Fruit fly (Drosophila melanogaster) whole organism, embryonic: ENCODE data around the gene CG14142.

Experiments
- Atf3 ChIP-seq: fragments of 200-800 bp; sonication (Bioruptor generic); optimal IDR thresholded peaks from 3 replicates; lab custom pipeline; 2016; ENCODE audit warnings: missing biosample characterization, missing genetic modification characterization
- CG10147 ChIP-seq: fragments of 200-800 bp; sonication (Bioruptor generic); optimal IDR thresholded peaks from 2 replicates; lab custom pipeline; 2019; ENCODE audit warnings: missing biosample characterization, mild to moderate bottlenecking, missing genetic modification characterization, moderate library complexity
- CG10565 ChIP-seq: fragments of 200-800 bp; sonication (Bioruptor generic); optimal IDR thresholded peaks from 3 replicates; lab custom pipeline; 2016; ENCODE audit warnings: missing biosample characterization, mild to moderate bottlenecking, missing genetic modification characterization
- CG11723 ChIP-seq: fragments of 200-800 bp; sonication (Bioruptor generic); optimal IDR thresholded peaks from 2 replicates; lab custom pipeline; 2017; ENCODE audit warnings: missing biosample characterization, mild to moderate bottlenecking, missing genetic modification characterization
- CG12236 ChIP-seq: fragments of 200-800 bp; sonication (Bioruptor generic); optimal IDR thresholded peaks from 2 replicates; lab custom pipeline; 2016; ENCODE audit warnings: missing biosample characterization, missing genetic modification characterization
- CG15479 ChIP-seq: fragments of 200-800 bp; sonication (Bioruptor generic); optimal IDR thresholded peaks from 3 replicates; lab custom pipeline; 2019; ENCODE audit warnings: missing biosample characterization, mild to moderate bottlenecking, missing genetic modification characterization, moderate library complexity
- CG2678 ChIP-seq: fragments of 200-800 bp; sonication (Bioruptor generic); optimal IDR thresholded peaks from 3 replicates; lab custom pipeline; 2019; ENCODE audit warnings: missing biosample characterization, mild to moderate bottlenecking, missing genetic modification characterization, moderate library complexity
- CG4617 ChIP-seq: fragments of 200-800 bp; sonication (Bioruptor generic); optimal IDR thresholded peaks from 3 replicates; lab custom pipeline; 2016; ENCODE audit warnings: missing biosample characterization, missing genetic modification characterization, borderline replicate concordance
- CG4854 ChIP-seq: fragments of 200-800 bp; sonication (Bioruptor generic); optimal IDR thresholded peaks from 2 replicates; lab custom pipeline; 2016; ENCODE audit warnings: missing biosample characterization, missing genetic modification characterization, inconsistent platforms
- CG7372 ChIP-seq: fragments of 200-800 bp; sonication (Bioruptor generic); IDR thresholded peaks from 2 replicates; pipeline ENCODE4 v1.3.6; 2022; ENCODE audit warnings: missing biosample characterization, missing genetic modification characterization
- CG7745 ChIP-seq: fragments of 200-800 bp; sonication (Bioruptor generic); optimal IDR thresholded peaks from 2 replicates; lab custom pipeline; 2018; ENCODE audit warnings: missing biosample characterization, mild to moderate bottlenecking, missing genetic modification characterization, moderate library complexity
- CG7928 ChIP-seq: fragments of 200-800 bp; sonication (Bioruptor generic); optimal IDR thresholded peaks from 2 replicates; lab custom pipeline; 2017; ENCODE audit warnings: missing biosample characterization, mild to moderate bottlenecking, missing genetic modification characterization
- CG7963 ChIP-seq: fragments of 200-800 bp; sonication (Bioruptor generic); IDR thresholded peaks from 3 replicates; pipeline ENCODE4 v1.3.6; 2022; ENCODE audit warnings: missing biosample characterization, missing genetic modification characterization; ENCODE audit not compliant: partially characterized antibody
- CG8290 ChIP-seq, 3 experiments: fragments of 200-800 bp; sonication (Bioruptor generic); optimal IDR thresholded peaks; 2 replicates each; lab custom pipeline; 2016 to 2019; ENCODE audit warnings: missing biosample characterization in 3 of 3, missing genetic modification characterization in 3 of 3, mild to moderate bottlenecking in 2 of 3, moderate library complexity in 1 of 3
- CG9215 ChIP-seq: fragments of 200-800 bp; sonication (Bioruptor generic); IDR thresholded peaks from 2 replicates; pipeline ENCODE4 v1.3.6; 2022; ENCODE audit warnings: missing biosample characterization, missing genetic modification characterization
- CG9817 ChIP-seq: fragments of 200-800 bp; sonication (Bioruptor generic); optimal IDR thresholded peaks from 2 replicates; lab custom pipeline; 2018; ENCODE audit warnings: missing biosample characterization, mild to moderate bottlenecking, missing genetic modification characterization, moderate library complexity
- CG9932 ChIP-seq: fragments of 200-800 bp; sonication (Bioruptor generic); IDR thresholded peaks from 2 replicates; pipeline ENCODE4 v1.3.6; 2022; ENCODE audit warnings: missing biosample characterization, missing genetic modification characterization
- CHES-1-like ChIP-seq: fragments of 200-800 bp; sonication (Bioruptor generic); optimal IDR thresholded peaks from 2 replicates; lab custom pipeline; 2016; ENCODE audit warnings: missing biosample characterization, missing genetic modification characterization
- D19A ChIP-seq: fragments of 200-800 bp; optimal IDR thresholded peaks from 3 replicates; lab custom pipeline; 2019; ENCODE audit warnings: missing biosample characterization, mild to moderate bottlenecking, missing genetic modification characterization, moderate library complexity
- Dip3 ChIP-seq: fragments of 200-800 bp; sonication (Bioruptor generic); optimal IDR thresholded peaks from 3 replicates; lab custom pipeline; 2016; ENCODE audit warnings: missing biosample characterization, missing genetic modification characterization
- HmgD ChIP-seq: fragments of 200-800 bp; sonication (Bioruptor generic); optimal IDR thresholded peaks from 3 replicates; lab custom pipeline; 2016; ENCODE audit warnings: missing biosample characterization, missing genetic modification characterization
- MESR4 ChIP-seq: fragments of 200-800 bp; sonication (Bioruptor generic); optimal IDR thresholded peaks from 2 replicates; lab custom pipeline; 2018; ENCODE audit warnings: missing biosample characterization, mild to moderate bottlenecking, missing genetic modification characterization, moderate library complexity
- Mad ChIP-seq: fragments of 200-800 bp; sonication (Bioruptor generic); optimal IDR thresholded peaks from 2 replicates; lab custom pipeline; 2016; ENCODE audit warnings: missing biosample characterization, missing genetic modification characterization
- Max ChIP-seq: fragments of 200-800 bp; sonication (Bioruptor generic); optimal IDR thresholded peaks from 2 replicates; lab custom pipeline; 2016; ENCODE audit warnings: missing biosample characterization, mild to moderate bottlenecking, missing genetic modification characterization
- NC2α ChIP-seq: fragments of 200-800 bp; sonication (Bioruptor generic); optimal IDR thresholded peaks from 2 replicates; lab custom pipeline; 2016; ENCODE audit warnings: missing biosample characterization, missing genetic modification characterization
- Ptx1 ChIP-seq: fragments of 200-800 bp; sonication (Bioruptor generic); IDR thresholded peaks from 2 replicates; pipeline ENCODE4 v1.3.6; 2022; ENCODE audit warnings: missing biosample characterization, missing genetic modification characterization
- Sin3A ChIP-seq: fragments of >200 bp; optimal IDR thresholded peaks from 2 replicates; lab custom pipeline; 2018
- Sox102F ChIP-seq: fragments of 200-800 bp; sonication (Bioruptor generic); optimal IDR thresholded peaks from 2 replicates; lab custom pipeline; 2018; ENCODE audit warnings: missing biosample characterization, mild to moderate bottlenecking, missing genetic modification characterization, moderate library complexity
- Sry-δ ChIP-seq: fragments of 200-800 bp; sonication (Bioruptor generic); optimal IDR thresholded peaks from 2 replicates; lab custom pipeline; 2016; ENCODE audit warnings: missing biosample characterization, missing genetic modification characterization
- TFAM ChIP-seq: fragments of 200-800 bp; sonication (Bioruptor generic); optimal IDR thresholded peaks from 2 replicates; lab custom pipeline; 2017; ENCODE audit warnings: missing biosample characterization, missing genetic modification characterization, inconsistent platforms
- Trl ChIP-seq, 3 experiments: fragments of >200 bp in 2 of 3; fragments of 200-800 bp in 1 of 3; sonication (Bioruptor generic) in 1 of 3; optimal IDR thresholded peaks; 2 replicates in 1 of 3; 3 replicates in 2 of 3; lab custom pipeline; 2016 to 2017; ENCODE audit warnings: missing biosample characterization in 1 of 3, missing genetic modification characterization in 1 of 3
- abd-A ChIP-seq: fragments of 200-800 bp; sonication (Bioruptor generic); optimal IDR thresholded peaks from 3 replicates; lab custom pipeline; 2019; ENCODE audit warnings: missing biosample characterization, mild to moderate bottlenecking, missing genetic modification characterization, moderate library complexity
- ac ChIP-seq: fragments of 200-800 bp; sonication (Bioruptor generic); optimal IDR thresholded peaks from 3 replicates; lab custom pipeline; 2017; ENCODE audit warnings: missing biosample characterization, mild to moderate bottlenecking, missing genetic modification characterization
- bab2 ChIP-seq: fragments of 200-800 bp; sonication (Bioruptor generic); optimal IDR thresholded peaks from 2 replicates; lab custom pipeline; 2016; ENCODE audit warnings: missing biosample characterization, missing genetic modification characterization
- bigmax ChIP-seq: fragments of 200-800 bp; sonication (Bioruptor generic); optimal IDR thresholded peaks from 2 replicates; lab custom pipeline; 2018; ENCODE audit warnings: missing biosample characterization, mild to moderate bottlenecking, missing genetic modification characterization
- ci ChIP-seq: fragments of 200-800 bp; sonication (Bioruptor generic); IDR thresholded peaks from 3 replicates; pipeline ENCODE4 v1.3.6; 2022; ENCODE audit warnings: missing biosample characterization, missing genetic modification characterization
- jigr1 ChIP-seq: fragments of 200-800 bp; sonication (Bioruptor generic); IDR thresholded peaks from 3 replicates; pipeline ENCODE4 v1.3.6; 2022; ENCODE audit warnings: missing biosample characterization, missing genetic modification characterization
- kah ChIP-seq: fragments of 200-800 bp; sonication (Bioruptor generic); optimal IDR thresholded peaks from 2 replicates; lab custom pipeline; 2018; ENCODE audit warnings: missing biosample characterization, mild to moderate bottlenecking, missing genetic modification characterization
- kni ChIP-seq: fragments of 200-800 bp; sonication (Bioruptor generic); optimal IDR thresholded peaks from 3 replicates; lab custom pipeline; 2017; ENCODE audit warnings: mild to moderate bottlenecking, missing biosample characterization, missing genetic modification reagents, missing genetic modification characterization
- pros ChIP-seq: fragments of 200-800 bp; sonication (Bioruptor generic); optimal IDR thresholded peaks from 3 replicates; lab custom pipeline; 2019; ENCODE audit warnings: missing biosample characterization, mild to moderate bottlenecking, missing genetic modification characterization, moderate library complexity
- ranshi ChIP-seq: fragments of 200-800 bp; sonication (Bioruptor generic); IDR thresholded peaks from 2 replicates; pipeline ENCODE4 v1.3.6; 2022; ENCODE audit warnings: missing biosample characterization, missing genetic modification characterization
- repo ChIP-seq: fragments of 200-800 bp; sonication (Bioruptor generic); optimal IDR thresholded peaks from 2 replicates; lab custom pipeline; 2016; ENCODE audit warnings: missing biosample characterization, missing genetic modification characterization
- sd ChIP-seq: fragments of 200-800 bp; sonication (Bioruptor generic); optimal IDR thresholded peaks from 3 replicates; lab custom pipeline; 2018; ENCODE audit warnings: missing biosample characterization, mild to moderate bottlenecking, missing genetic modification characterization, moderate library complexity
- slou ChIP-seq: fragments of 200-800 bp; sonication (Bioruptor generic); optimal IDR thresholded peaks from 3 replicates; lab custom pipeline; 2016; ENCODE audit warnings: missing biosample characterization, missing genetic modification characterization
- sug ChIP-seq: fragments of 200-800 bp; optimal IDR thresholded peaks from 2 replicates; lab custom pipeline; 2019; ENCODE audit warnings: missing biosample characterization, mild to moderate bottlenecking, missing genetic modification characterization, moderate library complexity
- toy ChIP-seq: fragments of 200-800 bp; sonication (Bioruptor generic); IDR thresholded peaks from 2 replicates; pipeline ENCODE4 v1.3.6; 2022; ENCODE audit warnings: missing biosample characterization, missing genetic modification characterization
- vnd ChIP-seq: fragments of 200-800 bp; sonication (Bioruptor generic); IDR thresholded peaks from 3 replicates; pipeline ENCODE4 v1.3.6; 2022; ENCODE audit warnings: missing biosample characterization, missing genetic modification characterization; ENCODE audit not compliant: partially characterized antibody
- zf30C ChIP-seq: fragments of 200-800 bp; sonication (Bioruptor generic); optimal IDR thresholded peaks from 3 replicates; lab custom pipeline; 2018; ENCODE audit warnings: missing biosample characterization, mild to moderate bottlenecking, missing genetic modification characterization

CG14142 gene

dm6 chr3L:11215244-11216121, 42.2 kb downstream of the CG14142 start (continued):
- TF ChIP-seq Trl (optimal IDR thresholded peaks at IDR 0.05; lab: Kevin White, UChicago): peak; percentile 79 to 98
- TF ChIP-seq Trl (GFP tag; optimal IDR thresholded peaks at IDR 0.05; lab: Kevin White, UChicago): peak; percentile 93
- peak; percentile 79 for TF ChIP-seq kni (GFP tag; lab: Kevin White, UChicago)
- peak; percentile 40 for TF ChIP-seq CG10565 (GFP tag; lab: Kevin White, UChicago)
- peak; percentile 88 for TF ChIP-seq Sox102F (GFP tag; lab: Kevin White, UChicago)
- peak; percentile 42 for TF ChIP-seq Sry-δ (GFP tag; lab: Kevin White, UChicago)
- peak; percentile 85 for TF ChIP-seq CG9215
- TF ChIP-seq slou (GFP tag; lab: Kevin White, UChicago): peak; percentile 27
- TF ChIP-seq CG15479 (GFP tag; lab: Kevin White, UChicago): no peak
- peak; percentile 67 for TF ChIP-seq D19A (tag; lab: Kevin White, UChicago)
- TF ChIP-seq ac (GFP tag; lab: Kevin White, UChicago): no peak
- TF ChIP-seq CG7928 (GFP tag; lab: Kevin White, UChicago): peak; percentile 64
- TF ChIP-seq TFAM: peak; percentile 52
- TF ChIP-seq HmgD (GFP tag; lab: Kevin White, UChicago): peak; percentile 16
- TF ChIP-seq Ptx1: peak; percentile 94
- peak; percentile 85 for TF ChIP-seq CG2678 (tag; lab: Kevin White, UChicago)
- peak; percentile 89 for TF ChIP-seq CG9932
- TF ChIP-seq vnd: no peak
- TF ChIP-seq Atf3: peak; percentile 79
- TF ChIP-seq CG7963: no peak
- TF ChIP-seq abd-A (tag; lab: Kevin White, UChicago): peak; percentile 16
- peak; percentile 69 for TF ChIP-seq CG4854
- peak; percentile 30 for TF ChIP-seq CG8290 (GFP tag; optimal IDR thresholded peaks at IDR 0.05; lab: Kevin White, UChicago)
- peak; percentile 26 to 93 for TF ChIP-seq CG8290 (tag; optimal IDR thresholded peaks at IDR 0.05; lab: Kevin White, UChicago)
- peak; percentile 82 for TF ChIP-seq NC2α (GFP tag; lab: Kevin White, UChicago)
- TF ChIP-seq Max: peak; percentile 53
- TF ChIP-seq repo (GFP tag; lab: Kevin White, UChicago): peak; percentile 88
- peak; percentile 48 for TF ChIP-seq CG11723 (GFP tag; lab: Kevin White, UChicago)
- peak; percentile 64 for TF ChIP-seq Mad (GFP tag; lab: Kevin White, UChicago)
- TF ChIP-seq MESR4: peak; percentile 35
- TF ChIP-seq toy: peak; percentile 85
- TF ChIP-seq CG12236: peak; percentile 57
- TF ChIP-seq sd: peak; percentile 58
- TF ChIP-seq CG10147: peak; percentile 87
- TF ChIP-seq sug (tag; lab: Kevin White, UChicago): peak; percentile 78
- TF ChIP-seq CG9817 (tag; lab: Kevin White, UChicago): peak; percentile 83
- TF ChIP-seq kah (GFP tag; lab: Kevin White, UChicago): no peak
- no peak for TF ChIP-seq zf30C (GFP tag; lab: Kevin White, UChicago)
- TF ChIP-seq bab2 (GFP tag; lab: Kevin White, UChicago): peak; percentile 90
- TF ChIP-seq Dip3 (GFP tag; lab: Kevin White, UChicago): peak; percentile 88
- TF ChIP-seq jigr1 (GFP tag; lab: Robert Waterston, UW): peak; percentile 73; the same call in 2 of the 3 replicates
- peak; percentile 63 for TF ChIP-seq CG4617
- peak; percentile 17 for TF ChIP-seq Sin3A (lab: Kevin White, UChicago)
- peak; percentile 76 for TF ChIP-seq CHES-1-like (GFP tag; lab: Kevin White, UChicago)
- no peak for TF ChIP-seq CG7745 (tag; lab: Kevin White, UChicago)
- no peak for TF ChIP-seq pros (GFP tag; lab: Kevin White, UChicago)
- peak; percentile 94 for TF ChIP-seq ranshi (GFP tag; lab: Robert Waterston, UW)
- TF ChIP-seq ci (GFP tag; lab: Robert Waterston, UW): peak; percentile 93
- peak; percentile 90 for TF ChIP-seq CG7372 (GFP tag; lab: Robert Waterston, UW)
- TF ChIP-seq bigmax (GFP tag; lab: Kevin White, UChicago): peak; percentile 72
